Worm (Caenorhabditis elegans): ENCODE measurements around the gene C06B8.3.

The C06B8.3 gene

DNA sequence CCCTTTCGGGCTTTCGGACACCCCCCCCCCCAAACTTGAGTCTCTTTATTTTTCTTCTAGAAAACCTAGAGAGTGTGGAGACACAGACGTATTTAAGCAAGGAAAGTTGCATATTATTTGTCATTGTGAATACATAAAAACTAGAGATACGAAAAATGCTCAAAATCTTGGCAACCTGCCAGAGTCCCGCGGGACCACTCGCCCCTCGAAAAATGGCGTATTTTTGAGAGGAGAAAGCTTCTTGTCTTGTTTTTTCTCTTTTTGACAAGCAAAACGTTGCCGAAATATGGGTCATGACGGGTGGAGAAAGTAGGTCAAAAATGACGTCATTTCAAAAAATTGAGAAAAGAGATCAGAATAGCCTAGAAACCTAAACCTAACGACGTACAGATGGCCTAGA is 36.0 kb upstream of the C06B8.3 start:
- TF ChIP-seq Y53F4B.3 (GFP tag; IDR thresholded peaks at IDR 0.05) (no peak), atf-7 (tag; optimal IDR thresholded peaks at IDR 0.05) (peak; percentile 15)

- TF ChIP-seq F55B11.4 (tag; optimal IDR thresholded peaks at IDR 0.05; ENCODE audit: borderline replicate concordance, insufficient read depth) (no peak), ceh-40 (GFP tag; IDR thresholded peaks at IDR 0.05) (no peak), lag-1 (GFP tag; IDR thresholded peaks at IDR 0.05) (no peak), nhr-80 (tag; optimal IDR thresholded peaks at IDR 0.05) (no peak), egl-44 (GFP tag; IDR thresholded peaks at IDR 0.05) (no peak), rpc-1 (optimal IDR thresholded peaks at IDR 0.05) (no peak), rpc-1 (tag; optimal IDR thresholded peaks at IDR 0.05) (no peak), chd-7 (tag; optimal IDR thresholded peaks at IDR 0.05) (no peak), snpc-4 (GFP tag; optimal IDR thresholded peaks at IDR 0.05) (no peak), snpc-4 (tag; optimal IDR thresholded peaks at IDR 0.05) (no peak), D2030.7 (GFP tag; IDR thresholded peaks at IDR 0.05) (no peak), F49E8.2 (tag; optimal IDR thresholded peaks at IDR 0.05; ENCODE audit: insufficient read depth) (no peak), snpc-1.3 (tag; optimal IDR thresholded peaks at IDR 0.05; ENCODE audit: insufficient read depth) (no peak), pbrm-1 (GFP tag; IDR thresholded peaks at IDR 0.05) (no peak)
Measured at ce11 chrV:15519845-15520244, 35.4 kb upstream of the C06B8.3 start.

ce11 chrV:15517413-15517812 is 33.0 kb upstream of the C06B8.3 start, which contains the start of gene F21A3.3:
TSS of gene F21A3.3 (plus strand) at chrV:15517713.
- TF ChIP-seq rpc-1 (optimal IDR thresholded peaks at IDR 0.05) = no peak
- no peak for TF ChIP-seq rpc-1 (tag; optimal IDR thresholded peaks at IDR 0.05)

DNA sequence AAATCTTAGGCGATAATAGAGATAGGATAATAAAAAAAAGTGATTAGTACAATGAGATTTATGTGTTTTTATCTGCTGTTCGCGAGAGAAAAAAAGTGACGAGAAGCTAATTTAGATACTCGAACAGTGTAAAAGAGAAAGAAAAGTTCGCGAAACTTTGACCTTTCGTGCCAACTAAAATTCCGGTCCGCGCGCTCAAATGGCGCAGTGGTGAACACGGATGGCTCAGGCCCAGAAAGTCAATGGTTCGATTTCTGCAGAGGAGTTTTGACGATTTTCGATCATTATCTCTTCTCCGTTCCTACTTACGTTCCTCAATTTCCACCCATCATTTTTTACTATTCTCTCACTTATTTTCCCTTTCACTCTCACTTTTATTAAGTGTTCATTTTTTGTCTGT is 32.0 kb upstream of the C06B8.3 start:
- TF ChIP-seq nfya-2 (GFP tag; IDR thresholded peaks at IDR 0.05) (no peak), lin-35 (GFP tag; optimal IDR thresholded peaks at IDR 0.05) (no peak), nhr-27 (tag; optimal IDR thresholded peaks at IDR 0.05) (no peak), rpc-1 (optimal IDR thresholded peaks at IDR 0.05) (no peak), rpc-1 (tag; optimal IDR thresholded peaks at IDR 0.05) (peak; percentile 53), bed-1 (GFP tag; IDR thresholded peaks at IDR 0.05) (no peak), K11D2.4 (GFP tag; IDR thresholded peaks at IDR 0.05) (no peak), bed-2 (GFP tag; IDR thresholded peaks at IDR 0.05) (no peak), hrde-1 (tag; optimal IDR thresholded peaks at IDR 0.05; ENCODE audit: borderline replicate concordance) (no peak), B0261.1 (tag; optimal IDR thresholded peaks at IDR 0.05) (peak; percentile 11), F33H1.4 (GFP tag; IDR thresholded peaks at IDR 0.05) (no peak), die-1 (tag; optimal IDR thresholded peaks at IDR 0.05) (no peak), tbp1 (GFP tag; optimal IDR thresholded peaks at IDR 0.05) (peak; percentile 71), dox-1 (GFP tag; IDR thresholded peaks at IDR 0.05) (no peak), Y53F4B.3 (GFP tag; IDR thresholded peaks at IDR 0.05) (no peak), ceh-79 (tag; optimal IDR thresholded peaks at IDR 0.05) (no peak), C17E4.6 (GFP tag; IDR thresholded peaks at IDR 0.05) (no peak), nhr-120 (GFP tag; IDR thresholded peaks at IDR 0.05) (no peak), T07F8.4 (tag; optimal IDR thresholded peaks at IDR 0.05) (no peak), F39B2.1 (GFP tag; IDR thresholded peaks at IDR 0.05) (no peak), ztf-28 (GFP tag; IDR thresholded peaks at IDR 0.05) (no peak), D2030.7 (GFP tag; IDR thresholded peaks at IDR 0.05) (no peak), ztf-3 (GFP tag; optimal IDR thresholded peaks at IDR 0.05) (no peak), tlf-1 (GFP tag; optimal IDR thresholded peaks at IDR 0.05) (no peak), F52B5.7 (tag; optimal IDR thresholded peaks at IDR 0.05) (no peak)
